Fruit fly (Drosophila melanogaster): ENCODE measurements around the gene Eig71Ef.

- TF ChIP-seq CG8478 (optimal IDR thresholded peaks at IDR 0.05): no peak
- no peak for TF ChIP-seq CTCF (optimal IDR thresholded peaks at IDR 0.05)
Measured at dm6 chr3L:15672800-15673199, 15.6 kb upstream of the Eig71Ef start.

All from S2 (cell line).